Fruit fly (Drosophila melanogaster) whole organism, pupa: ENCODE measurements around the gene CG16711.

ENCODE experiments used
- CG14655 ChIP-seq: fragments of 200-800 bp; sonication (Bioruptor generic); optimal IDR thresholded peaks from 3 replicates; lab custom pipeline; 2017; ENCODE audit warnings: mild to moderate bottlenecking, missing biosample characterization, missing genetic modification reagents, missing genetic modification characterization
- CG17806 ChIP-seq: fragments of 200-800 bp; sonication (Bioruptor generic); optimal IDR thresholded peaks from 2 replicates; lab custom pipeline; 2018; ENCODE audit warnings: missing biosample characterization, mild to moderate bottlenecking, missing genetic modification characterization, moderate library complexity
- CG32121 ChIP-seq: fragments of 200-800 bp; sonication (Bioruptor generic); IDR thresholded peaks from 2 replicates; pipeline ENCODE4 v1.3.6; 2022; ENCODE audit warnings: missing biosample characterization, missing genetic modification characterization
- CG4496 ChIP-seq: fragments of 200-800 bp; sonication (Bioruptor generic); IDR thresholded peaks from 3 replicates; pipeline ENCODE4 v1.3.6; 2022; ENCODE audit warnings: missing biosample characterization, missing genetic modification characterization
- CG8159 ChIP-seq: fragments of 200-800 bp; sonication (Bioruptor generic); optimal IDR thresholded peaks from 3 replicates; lab custom pipeline; 2018; ENCODE audit warnings: missing biosample characterization, mild to moderate bottlenecking, missing genetic modification characterization, moderate library complexity
- D1 ChIP-seq: fragments of 200-800 bp; sonication (Bioruptor generic); optimal IDR thresholded peaks from 2 replicates; lab custom pipeline; 2018; ENCODE audit warnings: missing biosample characterization, mild to moderate bottlenecking, missing genetic modification characterization, moderate library complexity
- EcR ChIP-seq: fragments of 200-800 bp; sonication (Bioruptor generic); optimal IDR thresholded peaks from 3 replicates; lab custom pipeline; 2019; ENCODE audit warnings: missing biosample characterization, missing genetic modification characterization, mild to moderate bottlenecking, moderate library complexity, missing genetic modification reagents
- Pif1B ChIP-seq: fragments of 200-800 bp; sonication (Bioruptor generic); optimal IDR thresholded peaks from 3 replicates; lab custom pipeline; 2016; ENCODE audit warnings: missing biosample characterization, missing genetic modification characterization
- Snoo ChIP-seq: fragments of 200-800 bp; sonication (Bioruptor generic); optimal IDR thresholded peaks from 3 replicates; lab custom pipeline; 2017; ENCODE audit warnings: missing biosample characterization, mild to moderate bottlenecking, missing genetic modification characterization, inconsistent platforms
- rn ChIP-seq: fragments of 200-800 bp; sonication (Bioruptor generic); IDR thresholded peaks from 2 replicates; pipeline ENCODE4 v1.3.6; 2022; ENCODE audit warnings: missing biosample characterization, missing genetic modification characterization

DNA sequence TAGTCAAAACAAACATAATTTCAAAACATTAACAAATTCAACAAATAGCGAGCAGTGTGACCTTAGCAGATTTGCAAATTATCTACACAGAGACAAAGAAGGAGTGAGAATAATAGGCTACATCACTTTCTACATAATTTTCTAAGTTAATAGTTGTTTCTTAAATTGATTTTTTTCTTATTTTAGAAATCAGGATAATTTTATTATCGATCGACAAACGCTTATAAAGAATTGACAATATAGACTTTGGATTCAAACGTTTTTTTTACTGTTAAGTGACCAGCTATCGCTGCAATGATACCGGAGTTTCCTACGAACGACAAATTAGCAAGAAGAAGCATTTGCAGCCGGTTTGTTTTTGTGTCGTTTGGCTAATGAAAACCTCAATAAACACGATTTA, 19.0 kb downstream of the CG16711 start, which contains the start of the genes nbs and defl:
- TF ChIP-seq Pif1B (GFP tag; lab: Kevin White, UChicago) (no peak), EcR (GFP tag; lab: Kevin White, UChicago) (no peak), CG14655 (GFP tag; lab: Kevin White, UChicago) (no peak), CG8159 (tag; lab: Kevin White, UChicago) (peak; percentile 56), CG32121 (peak; percentile 65; the same call in 1 of the 2 replicates), rn (GFP tag; lab: Robert Waterston, UW) (no peak), CG17806 (peak; percentile 45), CG4496 (peak; percentile 79), D1 (tag; lab: Kevin White, UChicago) (no peak), Snoo (tag; lab: Kevin White, UChicago) (peak; percentile 60)
